Worm (Caenorhabditis elegans) whole organism, L4 larva: ENCODE data around the gene F55B11.2.
A peak's percentile ranks its signal among the peaks of the same experiment; 100 is the strongest.
"Not testable (repeated sequence)": the region's sequence is repeated elsewhere in the genome, so short reads cannot be mapped to it uniquely, and the experiment has no call there.

Experiments used
- D1046.2 ChIP-seq: fragments of 200-800 bp; sonication (Bioruptor generic); IDR thresholded peaks from 2 replicates; pipeline ENCODE4 v1.3.6; 2022; ENCODE audit warnings: missing genetic modification characterization, missing compliant biosample characterization
- F10B5.3 ChIP-seq: sonication (generic microtip); optimal IDR thresholded peaks from 2 replicates; lab custom pipeline; 2016; ENCODE audit warnings: mild to moderate bottlenecking, missing genetic modification characterization, missing compliant biosample characterization
- F44E2.7 ChIP-seq: fragments of 200-800 bp; sonication (Bioruptor generic); IDR thresholded peaks from 2 replicates; pipeline ENCODE4 v2.1.2; 2022; ENCODE audit warnings: missing genetic modification characterization, missing compliant biosample characterization
- F49E8.2 ChIP-seq: sonication (generic microtip); optimal IDR thresholded peaks from 2 replicates; lab custom pipeline; 2016; ENCODE audit warnings: missing compliant biosample characterization, mild to moderate bottlenecking, missing genetic modification characterization, borderline replicate concordance
- T20F7.1 ChIP-seq: fragments of 200-800 bp; sonication (Bioruptor generic); optimal IDR thresholded peaks from 2 replicates; lab custom pipeline; 2018; ENCODE audit warnings: mild to moderate bottlenecking, missing genetic modification characterization, missing compliant biosample characterization
- Y48G9A.11 ChIP-seq: fragments of 200-800 bp; sonication (Bioruptor generic); IDR thresholded peaks from 2 replicates; pipeline ENCODE4 v1.3.6; 2022; ENCODE audit warnings: missing genetic modification reagents, missing genetic modification characterization, missing compliant biosample characterization
- ZK546.5 ChIP-seq, 2 experiments: sonication (generic microtip); optimal IDR thresholded peaks; 2 replicates each; lab custom pipeline; 2017; ENCODE audit warnings: missing biosample characterization in 2 of 2, missing genetic modification characterization in 2 of 2
- aha-1 ChIP-seq: fragments of 150-350 bp; peaks from one replicate; lab custom pipeline; 2014; ENCODE audit warnings: missing biosample characterization, missing genetic modification characterization
- ama-1 ChIP-seq: fragments of 150-350 bp; optimal IDR thresholded peaks from 2 replicates; lab custom pipeline; 2014; ENCODE audit warnings: inconsistent platforms, mixed read lengths
- arid-1 ChIP-seq: fragments of 200-800 bp; sonication (Bioruptor generic); conservative IDR thresholded peaks from 2 replicates; pipeline ENCODE4 v1.3.6; 2022; ENCODE audit warnings: missing genetic modification reagents, missing genetic modification characterization, missing compliant biosample characterization
- ceh-28 ChIP-seq: fragments of 150-350 bp; optimal IDR thresholded peaks from 2 replicates; lab custom pipeline; 2014; ENCODE audit warnings: missing biosample characterization, missing genetic modification reagents, missing genetic modification characterization
- daf-16 ChIP-seq, 3 experiments: sonication (generic microtip); optimal IDR thresholded peaks; 2 replicates each; lab custom pipeline; 2016 to 2017; ENCODE audit warnings: missing genetic modification characterization in 3 of 3, missing genetic modification reagents in 3 of 3, mild to moderate bottlenecking in 2 of 3, missing compliant biosample characterization in 2 of 3, missing biosample characterization in 1 of 3, moderate library complexity in 1 of 3
- dmd-6 ChIP-seq: fragments of 200-800 bp; sonication (Bioruptor generic); IDR thresholded peaks from 2 replicates; pipeline ENCODE4 v1.3.6; 2022; ENCODE audit warnings: missing genetic modification reagents, missing genetic modification characterization, missing compliant biosample characterization
- duxl-1 ChIP-seq: sonication (generic microtip); optimal IDR thresholded peaks from 2 replicates; lab custom pipeline; 2016; ENCODE audit warnings: mild to moderate bottlenecking, missing genetic modification characterization, moderate library complexity, missing compliant biosample characterization; ENCODE audit not compliant: poor library complexity
- dve-1 ChIP-seq: sonication (generic microtip); optimal IDR thresholded peaks from 2 replicates; lab custom pipeline; 2017; ENCODE audit warnings: antibody characterized with exemption, mild to moderate bottlenecking, missing genetic modification characterization, missing compliant biosample characterization; ENCODE audit not compliant: insufficient read depth
- fos-1 ChIP-seq: fragments of 150-350 bp; optimal IDR thresholded peaks from 2 replicates; lab custom pipeline; 2014; ENCODE audit warnings: missing biosample characterization, missing genetic modification characterization
- hlh-11 ChIP-seq: fragments of 200-800 bp; sonication (Bioruptor generic); optimal IDR thresholded peaks from 2 replicates; lab custom pipeline; 2018; ENCODE audit warnings: mild to moderate bottlenecking, missing genetic modification characterization, missing compliant biosample characterization
- hmg-1.1 ChIP-seq: fragments of 200-800 bp; sonication (Bioruptor generic); IDR thresholded peaks from 2 replicates; pipeline ENCODE4 v1.3.6; 2022; ENCODE audit warnings: missing genetic modification reagents, missing genetic modification characterization, missing compliant biosample characterization
- lim-7 ChIP-seq: fragments of 200-800 bp; sonication (Bioruptor generic); IDR thresholded peaks from 2 replicates; pipeline ENCODE4 v1.3.6; 2022; ENCODE audit warnings: missing genetic modification characterization, missing compliant biosample characterization
- lin-1 ChIP-seq: fragments of 200-800 bp; sonication (Bioruptor generic); IDR thresholded peaks from 2 replicates; pipeline ENCODE4 v1.3.6; 2022; ENCODE audit warnings: missing genetic modification reagents, missing genetic modification characterization, missing compliant biosample characterization
- lin-13 ChIP-seq: fragments of 150-350 bp; optimal IDR thresholded peaks from 2 replicates; lab custom pipeline; 2014; ENCODE audit warnings: missing biosample characterization, missing genetic modification reagents, missing genetic modification characterization
- lin-15B ChIP-seq: fragments of 150-350 bp; sonication (generic microtip); optimal IDR thresholded peaks from 3 replicates; lab custom pipeline; 2014; ENCODE audit warnings: missing biosample characterization, missing genetic modification characterization
- lin-38 ChIP-seq: fragments of 200-800 bp; sonication (Bioruptor generic); IDR thresholded peaks from 2 replicates; pipeline ENCODE4 v1.3.6; 2022; ENCODE audit warnings: missing genetic modification reagents, missing genetic modification characterization, missing compliant biosample characterization
- lin-39 ChIP-seq: fragments of 150-350 bp; optimal IDR thresholded peaks from 2 replicates; lab custom pipeline; 2014; ENCODE audit warnings: missing biosample characterization, missing genetic modification reagents, missing genetic modification characterization
- lir-3 ChIP-seq: sonication (generic microtip); optimal IDR thresholded peaks from 2 replicates; lab custom pipeline; 2016; ENCODE audit warnings: mild to moderate bottlenecking, missing genetic modification characterization, missing compliant biosample characterization
- lsy-2 ChIP-seq, 2 experiments: fragments of 150-350 bp in 1 of 2; sonication (generic microtip) in 1 of 2; optimal IDR thresholded peaks; 2 replicates each; lab custom pipeline; 2014 to 2017; ENCODE audit warnings: missing biosample characterization in 2 of 2, missing genetic modification characterization in 2 of 2
- madf-9 ChIP-seq: fragments of 200-800 bp; sonication (Bioruptor generic); conservative IDR thresholded peaks from 2 replicates; pipeline ENCODE4 v1.3.6; 2022; ENCODE audit warnings: missing genetic modification reagents, missing genetic modification characterization, missing compliant biosample characterization
- mdt-29 ChIP-seq: fragments of 200-800 bp; sonication (Bioruptor generic); IDR thresholded peaks from 2 replicates; pipeline ENCODE4 v1.3.6; 2022; ENCODE audit warnings: missing genetic modification reagents, missing genetic modification characterization, missing compliant biosample characterization
- mxl-2 ChIP-seq: fragments of 200-800 bp; sonication (Bioruptor generic); conservative IDR thresholded peaks from 2 replicates; pipeline ENCODE4 v1.3.6; 2022; ENCODE audit warnings: missing genetic modification reagents, missing genetic modification characterization, missing compliant biosample characterization
- mxl-3 ChIP-seq: fragments of 200-800 bp; sonication (Bioruptor generic); optimal IDR thresholded peaks from 2 replicates; lab custom pipeline; 2018; ENCODE audit warnings: mild to moderate bottlenecking, missing genetic modification characterization, missing compliant biosample characterization
- nhr-10 ChIP-seq: fragments of 150-350 bp; optimal IDR thresholded peaks from 2 replicates; lab custom pipeline; 2014; ENCODE audit warnings: missing biosample characterization, missing genetic modification characterization
- nhr-102 ChIP-seq: sonication (generic microtip); optimal IDR thresholded peaks from 2 replicates; lab custom pipeline; 2016; ENCODE audit warnings: mild to moderate bottlenecking, missing genetic modification characterization, moderate library complexity, missing compliant biosample characterization
- nhr-25 ChIP-seq: sonication (generic microtip); optimal IDR thresholded peaks from 2 replicates; lab custom pipeline; 2017; ENCODE audit warnings: missing genetic modification characterization, mild to moderate bottlenecking, missing compliant biosample characterization, antibody characterized with exemption, moderate library complexity, borderline replicate concordance; ENCODE audit not compliant: insufficient read depth
- nhr-28 ChIP-seq: fragments of 150-350 bp; optimal IDR thresholded peaks from 2 replicates; lab custom pipeline; 2014; ENCODE audit warnings: missing biosample characterization, missing genetic modification characterization
- nhr-76 ChIP-seq: fragments of 150-350 bp; optimal IDR thresholded peaks from 2 replicates; lab custom pipeline; 2014; ENCODE audit warnings: missing biosample characterization, missing genetic modification characterization
- php-3 ChIP-seq: fragments of 200-800 bp; sonication (Bioruptor generic); IDR thresholded peaks from 2 replicates; pipeline ENCODE4 v1.3.6; 2022; ENCODE audit warnings: missing genetic modification reagents, missing genetic modification characterization, missing compliant biosample characterization
- pqm-1 ChIP-seq: sonication (generic microtip); optimal IDR thresholded peaks from 2 replicates; lab custom pipeline; 2017; ENCODE audit warnings: missing biosample characterization, missing genetic modification characterization
- snpc-1.2 ChIP-seq: fragments of 200-800 bp; sonication (Bioruptor generic); IDR thresholded peaks from 2 replicates; pipeline ENCODE4 v1.3.6; 2022; ENCODE audit warnings: missing genetic modification reagents, missing genetic modification characterization, missing compliant biosample characterization
- spr-3 ChIP-seq: fragments of 200-800 bp; sonication (Bioruptor generic); optimal IDR thresholded peaks from 2 replicates; lab custom pipeline; 2018; ENCODE audit warnings: mild to moderate bottlenecking, missing genetic modification characterization, missing compliant biosample characterization
- tra-1 ChIP-seq: fragments of 200-800 bp; sonication (Bioruptor generic); IDR thresholded peaks from 2 replicates; pipeline ENCODE4 v1.3.6; 2022; ENCODE audit warnings: missing genetic modification reagents, missing genetic modification characterization, missing compliant biosample characterization
- unc-39 ChIP-seq: sonication (generic microtip); optimal IDR thresholded peaks from 2 replicates; lab custom pipeline; 2017; ENCODE audit warnings: missing biosample characterization, missing genetic modification characterization
- unc-62 ChIP-seq, 3 experiments: fragments of 150-350 bp in 1 of 3; sonication (generic microtip); optimal IDR thresholded peaks in 2 of 3; peaks in 1 of 3; 1 replicate in 1 of 3; 2 replicates in 2 of 3; lab custom pipeline; 2014 to 2017; ENCODE audit warnings: missing biosample characterization in 3 of 3, missing genetic modification characterization in 3 of 3, missing genetic modification reagents in 3 of 3, missing genotype in 1 of 3
- vab-7 ChIP-seq: fragments of 200-800 bp; sonication (Bioruptor generic); IDR thresholded peaks from 2 replicates; pipeline ENCODE4 v1.3.6; 2022; ENCODE audit warnings: missing genetic modification reagents, missing genetic modification characterization, missing compliant biosample characterization
- zip-11 ChIP-seq: fragments of 200-800 bp; sonication (Bioruptor generic); IDR thresholded peaks from 2 replicates; pipeline ENCODE4 v1.3.6; 2022; ENCODE audit warnings: missing genetic modification characterization, missing compliant biosample characterization
- zip-2 ChIP-seq: fragments of 150-350 bp; optimal IDR thresholded peaks from 2 replicates; lab custom pipeline; 2014; ENCODE audit warnings: missing biosample characterization, missing genetic modification characterization

The F55B11.2 gene

ce11 chrIV:14464065-14464567 lies 41.0 kb upstream of the F55B11.2 start, which contains the start of gene dld-1 (continued):
- peak; percentile 88 for TF ChIP-seq duxl-1 (tag; lab: Kevin White, UChicago)
- TF ChIP-seq Y48G9A.11 (GFP tag; lab: Robert Waterston, UW): peak; percentile 100
- peak; percentile 89 to 97 for TF ChIP-seq lsy-2 (tag; optimal IDR thresholded peaks at IDR 0.05; lab: Kevin White, UChicago)
- peak; percentile 79 for TF ChIP-seq nhr-25
- TF ChIP-seq nhr-76 (tag; lab: Kevin White, UChicago): peak; percentile 6
- TF ChIP-seq D1046.2: 0 out of 2 replicates have a peak, but pooled peaks have one; percentile 51
- TF ChIP-seq, all 104 proteins: peak for 64

- peak; percentile 73 for TF ChIP-seq F49E8.2 (tag; lab: Kevin White, UChicago)
- 0 out of 2 replicates have a peak, but pooled peaks have one; percentile 18 for TF ChIP-seq lin-38 (GFP tag; lab: Robert Waterston, UW)
- TF ChIP-seq daf-16 (GFP tag; optimal IDR thresholded peaks at IDR 0.05; lab: Kevin White, UChicago): not testable (repeated sequence)
- TF ChIP-seq daf-16 (tag; optimal IDR thresholded peaks at IDR 0.05; lab: Kevin White, UChicago): peak; percentile 1
- 0 out of 2 replicates have a peak, but pooled peaks have one; percentile 41 for TF ChIP-seq mdt-29
- 0 out of 2 replicates have a peak, but pooled peaks have one; percentile 9 for TF ChIP-seq arid-1 (GFP tag; lab: Robert Waterston, UW)
- peak; percentile 96 for TF ChIP-seq snpc-1.2
These were observed 37.7 kb upstream of the F55B11.2 start for ce11 chrIV:14460673-14461240.

- TF ChIP-seq lir-3 (tag; lab: Kevin White, UChicago) (no peak), tra-1 (GFP tag; lab: Robert Waterston, UW) (0 out of 2 replicates have a peak, but pooled peaks have one; percentile 8), dve-1 (tag; lab: Kevin White, UChicago) (peak; percentile 76), lin-39 (tag; lab: Kevin White, UChicago) (no peak), lin-13 (GFP tag; lab: Kevin White, UChicago) (no peak), lim-7 (GFP tag; lab: Robert Waterston, UW) (no peak), php-3 (GFP tag; lab: Robert Waterston, UW) (peak; percentile 71), fos-1 (tag; lab: Kevin White, UChicago) (no peak), zip-2 (tag; lab: Kevin White, UChicago) (no peak), nhr-102 (no peak), nhr-28 (tag; lab: Kevin White, UChicago) (peak; percentile 91), mxl-3 (GFP tag; lab: Kevin White, UChicago) (peak; percentile 44), lin-15B (tag; lab: Kevin White, UChicago) (no peak), unc-62 (GFP tag; optimal IDR thresholded peaks at IDR 0.05 in 1 of 2; lab: Kevin White, UChicago) (no peak), unc-62 (tag; optimal IDR thresholded peaks at IDR 0.05; lab: Kevin White, UChicago) (no peak), vab-7 (GFP tag; lab: Robert Waterston, UW) (no peak), F10B5.3 (no peak), F44E2.7 (GFP tag; lab: Robert Waterston, UW) (no peak), spr-3 (no peak), daf-16 (GFP tag; optimal IDR thresholded peaks at IDR 0.05; lab: Kevin White, UChicago) (no peak), daf-16 (tag; optimal IDR thresholded peaks at IDR 0.05; lab: Kevin White, UChicago) (peak; percentile 76), ZK546.5 (tag; optimal IDR thresholded peaks at IDR 0.05; lab: Kevin White, UChicago) (no peak), aha-1 (no peak), hlh-11 (tag; lab: Kevin White, UChicago) (peak; percentile 61), unc-39 (no peak), dmd-6 (GFP tag; lab: Robert Waterston, UW) (peak; percentile 67), mdt-29 (no peak), Y48G9A.11 (GFP tag; lab: Robert Waterston, UW) (no peak), hmg-1.1 (no peak), nhr-10 (no peak), madf-9 (GFP tag; lab: Robert Waterston, UW) (no peak), zip-11 (GFP tag; lab: Robert Waterston, UW) (no peak), ama-1 (lab: Kevin White, UChicago) (no peak), lin-1 (GFP tag; lab: Robert Waterston, UW) (no peak), mxl-2 (GFP tag; lab: Robert Waterston, UW) (no peak), T20F7.1 (no peak), pqm-1 (tag; lab: Kevin White, UChicago) (peak; percentile 93), ceh-28 (tag; lab: Kevin White, UChicago) (no peak), arid-1 (GFP tag; lab: Robert Waterston, UW) (no peak)
These were observed 33.6 kb upstream of the F55B11.2 start, which contains the start of gene nspg-9 for ce11 chrIV:14456667-14457066. Gene nspg-9, plus strand, starts transcription at chrIV:14456900.
